Fruit fly (Drosophila melanogaster): ENCODE measurements around the gene Mat89Ba.
A peak's percentile ranks its signal among the peaks of the same experiment; 100 is the strongest.

- TF ChIP-seq sage (GFP tag; optimal IDR thresholded peaks at IDR 0.05) (no peak), rgr (GFP tag; optimal IDR thresholded peaks at IDR 0.05) (no peak), Hr78 (GFP tag; optimal IDR thresholded peaks at IDR 0.05) (no peak), Mio (GFP tag; optimal IDR thresholded peaks at IDR 0.05) (no peak), usp (GFP tag; optimal IDR thresholded peaks at IDR 0.05) (no peak), GATAd (GFP tag; optimal IDR thresholded peaks at IDR 0.05) (no peak), Vsx2 (GFP tag; optimal IDR thresholded peaks at IDR 0.05; ENCODE audit: partially characterized antibody) (no peak), woc (GFP tag; optimal IDR thresholded peaks at IDR 0.05) (no peak), Hr83 (GFP tag; optimal IDR thresholded peaks at IDR 0.05; ENCODE audit: poor library complexity, severe bottlenecking) (peak; percentile 51), h (GFP tag; optimal IDR thresholded peaks at IDR 0.05) (no peak), Myc (optimal IDR thresholded peaks at IDR 0.05) (peak; percentile 31), OdsH (GFP tag; optimal IDR thresholded peaks at IDR 0.05) (no peak)
These were observed 8.5 kb downstream of the Mat89Ba start, which contains the start of the genes bor and asun for dm6 chr3R:16263522-16264305.
